Worm (Caenorhabditis elegans) whole organism, mixed stage, embryonic: Measurements from ENCODE around the gene F10B5.3.

Experiments
- M03D4.4 ChIP-seq: sonication (generic microtip); optimal IDR thresholded peaks from 2 replicates; lab custom pipeline; 2017; ENCODE audit warnings: mild to moderate bottlenecking, missing genetic modification characterization, missing compliant biosample characterization
- bed-3 ChIP-seq: fragments of 200-800 bp; sonication (Bioruptor generic); optimal IDR thresholded peaks from 3 replicates; lab custom pipeline; 2018; ENCODE audit warnings: mild to moderate bottlenecking, missing genetic modification characterization, moderate library complexity, missing compliant biosample characterization
- ceh-43 ChIP-seq: fragments of 200-800 bp; sonication (Bioruptor generic); optimal IDR thresholded peaks from 2 replicates; lab custom pipeline; 2018; ENCODE audit warnings: mild to moderate bottlenecking, missing genetic modification characterization, moderate library complexity, missing compliant biosample characterization
- ceh-83 ChIP-seq: fragments of 200-800 bp; sonication (Bioruptor generic); optimal IDR thresholded peaks from 2 replicates; lab custom pipeline; 2018; ENCODE audit warnings: mild to moderate bottlenecking, missing genetic modification characterization, missing compliant biosample characterization
- ces-1 ChIP-seq: fragments of 150-350 bp; optimal IDR thresholded peaks from 2 replicates; lab custom pipeline; 2014; ENCODE audit warnings: missing biosample characterization, missing genetic modification reagents, missing genetic modification characterization
- cnd-1 ChIP-seq: fragments of 200-800 bp; sonication (Bioruptor generic); optimal IDR thresholded peaks from 2 replicates; lab custom pipeline; 2018; ENCODE audit warnings: mild to moderate bottlenecking, missing genetic modification characterization, missing compliant biosample characterization
- drap-1 ChIP-seq: fragments of 200-800 bp; sonication (Bioruptor generic); optimal IDR thresholded peaks from 3 replicates; lab custom pipeline; 2018; ENCODE audit warnings: mild to moderate bottlenecking, missing genetic modification characterization, missing compliant biosample characterization
- elt-1 ChIP-seq: sonication (generic microtip); optimal IDR thresholded peaks from 2 replicates; lab custom pipeline; 2017; ENCODE audit warnings: missing genetic modification characterization, mild to moderate bottlenecking, missing compliant biosample characterization, antibody characterized with exemption, moderate library complexity, borderline replicate concordance; ENCODE audit not compliant: insufficient read depth
- elt-3 ChIP-seq: fragments of 150-350 bp; optimal IDR thresholded peaks from 2 replicates; lab custom pipeline; 2014; ENCODE audit warnings: missing biosample characterization, missing genetic modification characterization
- flh-1 ChIP-seq: fragments of 200-800 bp; sonication (Bioruptor generic); optimal IDR thresholded peaks from 2 replicates; lab custom pipeline; 2018; ENCODE audit warnings: mild to moderate bottlenecking, missing genetic modification characterization, moderate library complexity, missing compliant biosample characterization
- hlh-1 ChIP-seq: fragments of 150-350 bp; optimal IDR thresholded peaks from 2 replicates; lab custom pipeline; 2014; ENCODE audit warnings: missing biosample characterization, missing genetic modification reagents, missing genetic modification characterization
- lin-13 ChIP-seq: fragments of 150-350 bp; optimal IDR thresholded peaks from 2 replicates; lab custom pipeline; 2014; ENCODE audit warnings: missing biosample characterization, missing genetic modification characterization
- lin-32 ChIP-seq: fragments of 200-800 bp; sonication (Bioruptor generic); optimal IDR thresholded peaks from 2 replicates; lab custom pipeline; 2018; ENCODE audit warnings: mild to moderate bottlenecking, missing genetic modification characterization, missing compliant biosample characterization
- lsy-2 ChIP-seq: fragments of 150-350 bp; optimal IDR thresholded peaks from 2 replicates; lab custom pipeline; 2014; ENCODE audit warnings: missing biosample characterization, missing genetic modification characterization
- mab-5 ChIP-seq: fragments of 150-350 bp; optimal IDR thresholded peaks from 2 replicates; lab custom pipeline; 2014; ENCODE audit warnings: missing biosample characterization, missing genetic modification characterization
- mep-1 ChIP-seq: fragments of 150-350 bp; optimal IDR thresholded peaks from 2 replicates; lab custom pipeline; 2017; ENCODE audit warnings: missing biosample characterization, missing genetic modification reagents, missing genetic modification characterization, inconsistent platforms
- mls-2 ChIP-seq: sonication (generic microtip); optimal IDR thresholded peaks from 2 replicates; lab custom pipeline; 2016; ENCODE audit warnings: mild to moderate bottlenecking, missing genetic modification characterization, moderate library complexity, missing compliant biosample characterization
- nhr-12 ChIP-seq: fragments of 150-350 bp; optimal IDR thresholded peaks from 2 replicates; lab custom pipeline; 2014; ENCODE audit warnings: missing biosample characterization, missing genetic modification characterization
- nhr-2 ChIP-seq: fragments of 150-350 bp; optimal IDR thresholded peaks from 2 replicates; lab custom pipeline; 2014; ENCODE audit warnings: missing biosample characterization, missing genetic modification characterization
- nhr-237 ChIP-seq: fragments of 150-350 bp; optimal IDR thresholded peaks from 2 replicates; lab custom pipeline; 2014; ENCODE audit warnings: missing biosample characterization, missing genetic modification characterization
- nhr-28 ChIP-seq: fragments of 150-350 bp; optimal IDR thresholded peaks from 2 replicates; lab custom pipeline; 2014; ENCODE audit warnings: missing biosample characterization, missing genetic modification characterization
- nhr-76 ChIP-seq: sonication (generic microtip); optimal IDR thresholded peaks from 2 replicates; lab custom pipeline; 2017; ENCODE audit warnings: missing biosample characterization, missing genetic modification characterization
- pha-4 ChIP-seq: fragments of 150-350 bp; optimal IDR thresholded peaks from 2 replicates; lab custom pipeline; 2018; ENCODE audit warnings: missing biosample characterization, missing genetic modification reagents, missing genetic modification characterization
- sptf-1 ChIP-seq: sonication (generic microtip); optimal IDR thresholded peaks from 2 replicates; lab custom pipeline; 2017; ENCODE audit warnings: mild to moderate bottlenecking, missing genetic modification characterization, moderate library complexity, missing compliant biosample characterization
- unc-120 ChIP-seq: sonication (generic microtip); optimal IDR thresholded peaks from 2 replicates; lab custom pipeline; 2017; ENCODE audit warnings: missing genetic modification characterization, missing compliant biosample characterization; ENCODE audit not compliant: poor library complexity, severe bottlenecking
- unc-39 ChIP-seq: fragments of 150-350 bp; optimal IDR thresholded peaks from 2 replicates; lab custom pipeline; 2014; ENCODE audit warnings: missing biosample characterization, missing genetic modification characterization
- unc-62 ChIP-seq: fragments of 150-350 bp; optimal IDR thresholded peaks from 2 replicates; lab custom pipeline; 2014; ENCODE audit warnings: missing biosample characterization, missing genetic modification reagents, missing genetic modification characterization
- zip-8 ChIP-seq: fragments of 150-350 bp; optimal IDR thresholded peaks from 2 replicates; lab custom pipeline; 2014; ENCODE audit warnings: missing biosample characterization, missing genetic modification characterization

F10B5.3 gene

DNA sequence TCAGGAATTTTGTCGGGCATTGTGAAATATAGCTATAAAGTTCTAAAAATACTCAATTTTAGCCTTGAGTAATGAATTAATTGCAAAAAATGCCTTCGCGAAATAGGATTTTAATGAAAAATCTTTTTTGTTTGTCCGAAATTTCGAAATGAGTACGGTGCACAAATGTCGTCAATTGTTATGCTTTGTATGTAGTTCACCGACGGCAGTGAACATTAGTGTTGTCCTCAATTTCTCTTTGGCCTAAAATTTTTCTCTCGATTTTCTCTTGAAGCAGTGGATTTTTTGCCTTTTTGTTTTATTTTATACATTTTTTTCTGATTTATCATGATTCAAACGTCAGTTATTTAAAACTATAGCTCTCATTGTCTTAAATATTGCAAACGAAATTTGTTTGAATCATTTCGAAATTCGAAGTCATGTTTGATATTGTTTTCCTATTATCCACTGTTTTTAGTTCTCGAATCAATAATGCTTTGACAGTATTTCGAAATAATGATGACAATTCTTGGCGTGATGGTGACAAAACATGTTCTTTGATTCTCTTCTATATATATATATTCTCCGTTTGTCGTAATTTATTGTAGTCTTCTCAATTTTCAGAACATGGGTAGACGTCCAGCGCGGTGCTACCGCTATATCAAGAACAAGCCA is 6.4 kb downstream of the F10B5.3 start, which contains the start of the genes ints-11 and rpl-10:
TSS of gene ints-11 (minus strand) at position 201 of the 654 bp plus-strand sequence.
TSS of gene rpl-10 (plus strand) at position 604 of the 654 bp plus-strand sequence.
- TF ChIP-seq nhr-237 (tag; lab: Kevin White, UChicago) (peak; percentile 57), hlh-1 (tag; lab: Kevin White, UChicago) (peak; percentile 40), lin-13 (tag; lab: Kevin White, UChicago) (no peak), lsy-2 (tag; lab: Kevin White, UChicago) (peak; percentile 94), nhr-28 (tag; lab: Kevin White, UChicago) (no peak)

DNA sequence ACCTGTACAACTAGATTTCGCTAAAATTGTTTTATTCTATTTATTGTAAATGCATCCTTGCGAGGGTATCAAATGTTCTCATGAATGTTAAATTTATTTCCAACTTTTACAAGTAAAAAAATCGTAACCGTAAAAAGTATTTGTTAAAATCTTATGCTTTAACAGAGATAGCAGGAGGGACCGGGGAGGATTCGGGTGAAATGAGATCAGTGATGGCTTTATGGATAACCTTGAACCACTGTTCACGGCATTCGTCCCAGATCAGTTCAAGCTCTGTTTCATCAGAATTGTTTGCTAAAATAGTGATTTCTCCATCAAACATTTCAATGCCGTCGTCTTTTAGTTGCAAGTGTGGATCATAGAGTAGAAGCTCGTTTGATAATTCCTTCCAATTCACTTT is 8.7 kb downstream of the F10B5.3 start:
- TF ChIP-seq nhr-12 (tag; lab: Kevin White, UChicago) = no peak
- TF ChIP-seq unc-62 = no peak
- TF ChIP-seq hlh-1 (tag; lab: Kevin White, UChicago) = no peak
- TF ChIP-seq ceh-83 (GFP tag; lab: Kevin White, UChicago) = no peak
- no peak for TF ChIP-seq mep-1 (tag; lab: Kevin White, UChicago)
- no peak for TF ChIP-seq cnd-1 (tag; lab: Kevin White, UChicago)
- TF ChIP-seq flh-1 (GFP tag; lab: Kevin White, UChicago) = no peak
- no peak for TF ChIP-seq zip-8 (tag; lab: Kevin White, UChicago)
- no peak for TF ChIP-seq mls-2
- TF ChIP-seq mab-5 (tag; lab: Kevin White, UChicago) = no peak
- no peak for TF ChIP-seq ceh-43 (GFP tag; lab: Kevin White, UChicago)
- no peak for TF ChIP-seq lsy-2 (tag; lab: Kevin White, UChicago)

DNA sequence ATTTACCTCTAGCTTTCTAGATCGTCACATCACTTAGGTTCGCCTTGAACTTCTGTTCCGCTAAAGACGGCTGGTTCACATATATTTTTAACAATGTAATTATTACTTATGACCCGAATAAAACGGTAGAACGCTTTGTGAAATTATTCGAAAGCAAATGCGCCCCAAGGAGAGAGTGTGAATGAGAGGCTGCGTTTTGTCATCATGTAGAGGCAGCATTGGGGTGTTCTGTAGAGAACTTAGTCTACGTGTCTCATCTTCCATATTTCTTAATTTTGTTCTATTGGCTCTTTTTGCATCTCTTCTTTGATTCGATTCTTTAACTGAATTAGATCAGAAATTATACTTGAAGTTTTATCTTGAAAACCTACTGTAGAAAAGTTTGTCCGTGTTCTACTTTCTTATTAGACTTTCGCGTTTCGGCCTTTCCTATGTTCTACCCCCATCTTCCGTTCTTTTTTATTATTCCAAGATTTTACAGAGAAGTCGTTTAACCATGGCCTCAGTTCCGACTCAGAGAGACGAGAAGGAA is 11.7 kb downstream of the F10B5.3 start, which contains the start of gene cdc-48.2:
TSS of gene cdc-48.2 (plus strand) at position 482 of the 532 bp plus-strand sequence.
- TF ChIP-seq drap-1 (GFP tag; lab: Kevin White, UChicago) (no peak), unc-62 (no peak), ceh-83 (GFP tag; lab: Kevin White, UChicago) (peak; percentile 2)

DNA sequence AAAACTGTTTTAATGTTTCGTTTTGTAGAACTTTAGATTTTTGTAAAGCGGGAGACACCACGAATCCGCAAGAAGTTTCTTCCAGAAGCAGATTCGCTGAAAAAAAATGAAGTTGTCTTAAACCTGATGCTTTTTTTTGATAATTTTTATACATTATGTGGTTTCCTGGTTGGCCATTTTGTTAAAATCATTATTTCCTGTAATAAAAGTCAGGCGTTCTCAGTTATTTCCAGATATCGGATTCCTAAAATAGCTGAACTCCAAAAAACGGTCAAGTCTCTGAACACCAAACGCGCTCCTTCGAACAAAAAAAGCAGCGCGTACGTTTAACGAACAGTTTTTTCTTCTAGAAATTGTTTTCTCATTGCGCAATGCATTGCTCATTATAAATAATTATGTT is 12.5 kb downstream of the F10B5.3 start:
- TF ChIP-seq elt-3 (tag; lab: Kevin White, UChicago) (no peak), bed-3 (no peak), nhr-76 (no peak), unc-120 (tag; lab: Kevin White, UChicago) (no peak), M03D4.4 (tag; lab: Kevin White, UChicago) (no peak), nhr-237 (tag; lab: Kevin White, UChicago) (peak; percentile 67), sptf-1 (tag; lab: Kevin White, UChicago) (peak; percentile 64), drap-1 (GFP tag; lab: Kevin White, UChicago) (no peak), zip-8 (tag; lab: Kevin White, UChicago) (peak; percentile 47), ces-1 (peak; percentile 46), lsy-2 (tag; lab: Kevin White, UChicago) (peak; percentile 10)

DNA sequence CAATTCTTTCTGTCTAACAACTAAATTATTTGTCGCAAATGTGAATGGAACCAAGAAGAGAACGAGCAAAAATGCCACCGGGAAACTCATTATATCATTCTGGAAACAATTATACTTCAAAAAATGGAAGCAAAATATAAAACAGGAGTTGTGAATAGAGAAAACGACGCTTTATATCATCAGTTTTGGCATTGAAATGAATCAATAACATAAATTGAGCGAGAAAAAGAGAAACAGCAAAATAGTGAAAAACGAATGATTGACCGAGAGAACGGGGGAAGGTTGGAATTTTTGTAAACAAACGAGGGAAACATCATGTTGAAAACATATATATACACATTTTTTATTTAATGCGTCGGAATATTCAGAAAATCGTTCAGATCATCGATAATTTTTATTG is 13.0 kb downstream of the F10B5.3 start, which contains the start of gene ctns-1:
TSS of gene ctns-1 (minus strand) at position 101 of the 400 bp plus-strand sequence.
- no peak for TF ChIP-seq elt-1 (tag; lab: Kevin White, UChicago)
- no peak for TF ChIP-seq zip-8 (tag; lab: Kevin White, UChicago)
- no peak for TF ChIP-seq pha-4
- TF ChIP-seq lin-32 = no peak
- no peak for TF ChIP-seq M03D4.4 (tag; lab: Kevin White, UChicago)
- TF ChIP-seq nhr-28 (tag; lab: Kevin White, UChicago) = no peak
- no peak for TF ChIP-seq bed-3
- no peak for TF ChIP-seq cnd-1 (tag; lab: Kevin White, UChicago)
- TF ChIP-seq nhr-76 = no peak
- no peak for TF ChIP-seq mab-5 (tag; lab: Kevin White, UChicago)
- TF ChIP-seq unc-39 (tag; lab: Kevin White, UChicago) = no peak
- TF ChIP-seq unc-120 (tag; lab: Kevin White, UChicago) = no peak
- TF ChIP-seq drap-1 (GFP tag; lab: Kevin White, UChicago) = no peak
- no peak for TF ChIP-seq flh-1 (GFP tag; lab: Kevin White, UChicago)
- no peak for TF ChIP-seq unc-62
- TF ChIP-seq ceh-43 (GFP tag; lab: Kevin White, UChicago) = no peak
- no peak for TF ChIP-seq sptf-1 (tag; lab: Kevin White, UChicago)
- no peak for TF ChIP-seq nhr-2 (tag; lab: Kevin White, UChicago)
- TF ChIP-seq nhr-237 (tag; lab: Kevin White, UChicago) = no peak
